Fruit fly (Drosophila melanogaster): ENCODE data around the gene CG42688.

The CG42688 gene

dm6 chr2L:19182710-19183109 lies at the start of gene CG42688:
Gene CG42688, minus strand, starts transcription at chr2L:19182810.
- TF ChIP-seq Lpt (GFP tag; optimal IDR thresholded peaks at IDR 0.05) (no peak), dsx (GFP tag; optimal IDR thresholded peaks at IDR 0.05; ENCODE audit: poor library complexity, severe bottlenecking) (no peak), Gug (GFP tag; IDR thresholded peaks at IDR 0.05) (no peak), spab (GFP tag; optimal IDR thresholded peaks at IDR 0.05) (no peak), Blimp-1 (GFP tag; optimal IDR thresholded peaks at IDR 0.05) (no peak), Met (GFP tag; optimal IDR thresholded peaks at IDR 0.05) (no peak), CG3919 (GFP tag; optimal IDR thresholded peaks at IDR 0.05) (no peak), CG10631 (GFP tag; optimal IDR thresholded peaks at IDR 0.05) (no peak), CG6854 (GFP tag; optimal IDR thresholded peaks at IDR 0.05) (no peak), svp (GFP tag) (no peak), fd59A (GFP tag; optimal IDR thresholded peaks at IDR 0.05) (no peak), CG9139 (GFP tag; optimal IDR thresholded peaks at IDR 0.05) (no peak), ss (GFP tag; optimal IDR thresholded peaks at IDR 0.05) (no peak), CG16779 (tag; optimal IDR thresholded peaks at IDR 0.05) (no peak), net (GFP tag; optimal IDR thresholded peaks at IDR 0.05) (no peak), dac (GFP tag; optimal IDR thresholded peaks at IDR 0.05) (no peak), eg (GFP tag; IDR thresholded peaks at IDR 0.05) (no peak), vri (GFP tag; optimal IDR thresholded peaks at IDR 0.05) (no peak)

DNA sequence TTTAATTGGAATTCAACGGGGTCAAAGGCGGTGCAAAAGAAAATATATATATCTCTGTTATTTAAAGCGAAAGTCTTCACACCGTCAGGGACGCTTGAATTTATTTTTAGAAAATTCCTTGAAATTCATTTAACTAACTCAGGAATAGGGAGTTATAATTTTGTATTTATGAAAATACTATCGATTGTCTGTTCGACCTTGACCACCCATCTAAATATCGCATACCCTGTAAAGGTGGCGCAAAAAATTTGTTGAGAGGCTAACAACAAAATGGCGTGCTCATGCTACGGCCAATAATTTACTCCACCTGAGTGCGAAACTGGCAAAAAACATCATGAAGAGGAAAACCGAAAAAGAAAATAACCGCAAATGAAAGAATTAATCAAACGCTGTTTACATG lies 47.9 kb upstream of the CG42688 start:
- TF ChIP-seq fd59A (GFP tag; optimal IDR thresholded peaks at IDR 0.05) (no peak), CG11762 (GFP tag; optimal IDR thresholded peaks at IDR 0.05; ENCODE audit: insufficient read depth) (no peak), Sox102F (GFP tag; optimal IDR thresholded peaks at IDR 0.05) (no peak), CG6792 (GFP tag; optimal IDR thresholded peaks at IDR 0.05) (no peak), Hr4 (GFP tag; optimal IDR thresholded peaks at IDR 0.05) (no peak), CG3032 (tag; optimal IDR thresholded peaks at IDR 0.05) (no peak), OdsH (GFP tag; optimal IDR thresholded peaks at IDR 0.05) (no peak), CG10669 (GFP tag; optimal IDR thresholded peaks at IDR 0.05) (no peak), CG16779 (tag; optimal IDR thresholded peaks at IDR 0.05) (no peak), CG3919 (GFP tag; optimal IDR thresholded peaks at IDR 0.05) (no peak), CG31627 (GFP tag; optimal IDR thresholded peaks at IDR 0.05) (peak; percentile 16), cyc (GFP tag; optimal IDR thresholded peaks at IDR 0.05) (peak; percentile 12), ss (GFP tag; optimal IDR thresholded peaks at IDR 0.05) (no peak), CG6163 (GFP tag; IDR thresholded peaks at IDR 0.05) (no peak), vri (GFP tag; optimal IDR thresholded peaks at IDR 0.05) (no peak), Gug (GFP tag; IDR thresholded peaks at IDR 0.05) (no peak), Eip75B (GFP tag; optimal IDR thresholded peaks at IDR 0.05) (no peak), Met (GFP tag; optimal IDR thresholded peaks at IDR 0.05) (peak; percentile 39), Sox15 (GFP tag; optimal IDR thresholded peaks at IDR 0.05) (no peak), eg (GFP tag; IDR thresholded peaks at IDR 0.05) (no peak), Sox14 (GFP tag; optimal IDR thresholded peaks at IDR 0.05) (no peak), CG8319 (GFP tag; optimal IDR thresholded peaks at IDR 0.05) (no peak), lz (GFP tag; optimal IDR thresholded peaks at IDR 0.05) (no peak), fd85E (GFP tag; optimal IDR thresholded peaks at IDR 0.05) (no peak), CG10631 (GFP tag; optimal IDR thresholded peaks at IDR 0.05) (no peak), Ets21C (GFP tag; optimal IDR thresholded peaks at IDR 0.05) (peak; percentile 17), CG4318 (GFP tag; optimal IDR thresholded peaks at IDR 0.05) (no peak), salr (GFP tag; optimal IDR thresholded peaks at IDR 0.05) (no peak), Blimp-1 (GFP tag; optimal IDR thresholded peaks at IDR 0.05) (no peak), CG32006 (GFP tag; optimal IDR thresholded peaks at IDR 0.05) (no peak), CG6808 (GFP tag; optimal IDR thresholded peaks at IDR 0.05) (no peak), CG7368 (GFP tag; optimal IDR thresholded peaks at IDR 0.05) (no peak), Hr38 (GFP tag; optimal IDR thresholded peaks at IDR 0.05) (no peak), CG34406 (GFP tag; optimal IDR thresholded peaks at IDR 0.05) (no peak), Hr39 (GFP tag; optimal IDR thresholded peaks at IDR 0.05) (peak; percentile 22), acj6 (GFP tag; optimal IDR thresholded peaks at IDR 0.05) (no peak), topi (GFP tag; optimal IDR thresholded peaks at IDR 0.05) (peak; percentile 20), net (GFP tag; optimal IDR thresholded peaks at IDR 0.05) (no peak), CG1621 (tag; optimal IDR thresholded peaks at IDR 0.05) (no peak), CG6854 (GFP tag; optimal IDR thresholded peaks at IDR 0.05) (no peak), CG9139 (GFP tag; optimal IDR thresholded peaks at IDR 0.05) (no peak), dsx (GFP tag; optimal IDR thresholded peaks at IDR 0.05; ENCODE audit: poor library complexity, severe bottlenecking) (no peak), CG11294 (GFP tag; IDR thresholded peaks at IDR 0.05) (no peak), CG6276 (GFP tag; optimal IDR thresholded peaks at IDR 0.05) (no peak), Eip93F (GFP tag; optimal IDR thresholded peaks at IDR 0.05) (no peak)
